Fruit fly (Drosophila melanogaster): ENCODE measurements around the gene Srlp.

Gene Srlp

DNA sequence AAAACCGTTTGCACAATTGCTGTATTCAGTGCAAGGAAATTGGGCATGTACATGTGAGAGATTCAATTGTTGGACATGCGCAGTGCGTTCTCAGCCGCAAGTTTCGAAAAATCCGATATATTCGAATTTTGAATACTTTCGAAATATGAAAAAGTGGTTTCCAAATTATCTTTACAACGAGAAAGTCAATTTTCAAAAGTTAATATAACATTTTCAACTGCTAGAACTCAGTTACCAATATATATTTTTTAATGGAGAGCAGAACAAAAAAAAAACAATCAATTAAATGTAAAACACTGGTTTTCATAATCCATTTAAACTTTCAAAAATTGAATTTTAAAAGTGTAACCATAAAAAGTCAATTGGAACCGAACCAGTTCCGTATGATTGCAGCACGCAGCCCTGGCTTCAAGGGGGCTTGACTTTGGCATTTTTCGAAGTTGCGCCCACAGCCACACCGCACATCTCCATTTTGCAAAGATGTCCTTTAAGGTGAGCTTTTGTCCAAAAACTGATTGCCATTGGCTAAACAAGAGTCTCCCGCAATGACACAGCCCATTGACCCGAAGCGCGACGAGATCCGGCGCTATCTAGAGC, 11.4 kb upstream of the Srlp start, which contains the start of the genes Scgbeta and CG17202 (continued):
- no peak for TF ChIP-seq Adf1 (GFP tag; IDR thresholded peaks at IDR 0.05)
- TF ChIP-seq otp (GFP tag; IDR thresholded peaks at IDR 0.05): peak; percentile 37; the same call in 1 of the 3 replicates
- peak; percentile 7 for TF ChIP-seq CG2116 (GFP tag; optimal IDR thresholded peaks at IDR 0.05)
- no peak for TF ChIP-seq CG5953 (GFP tag; IDR thresholded peaks at IDR 0.05)
- TF ChIP-seq CG2120 (GFP tag; optimal IDR thresholded peaks at IDR 0.05): peak; percentile 59
- no peak for TF ChIP-seq nom (GFP tag; optimal IDR thresholded peaks at IDR 0.05)
- no peak for TF ChIP-seq caup (GFP tag; optimal IDR thresholded peaks at IDR 0.05; ENCODE audit: severe bottlenecking)
- TF ChIP-seq CG14710 (tag; optimal IDR thresholded peaks at IDR 0.05): peak; percentile 73
- peak; percentile 3 for TF ChIP-seq CG7786 (GFP tag; optimal IDR thresholded peaks at IDR 0.05)
- TF ChIP-seq hbn (GFP tag; IDR thresholded peaks at IDR 0.05; ENCODE audit: partially characterized antibody): no peak
- peak; percentile 76 for TF ChIP-seq Lhr (GFP tag; optimal IDR thresholded peaks at IDR 0.05)
- TF ChIP-seq Jarid2 (GFP tag; optimal IDR thresholded peaks at IDR 0.05): no peak
- no peak for TF ChIP-seq Hmr (GFP tag; optimal IDR thresholded peaks at IDR 0.05)
- no peak for TF ChIP-seq H15 (GFP tag; IDR thresholded peaks at IDR 0.05)
- no peak for TF ChIP-seq ato (GFP tag; IDR thresholded peaks at IDR 0.05; ENCODE audit: partially characterized antibody)
- TF ChIP-seq CG7987 (GFP tag; optimal IDR thresholded peaks at IDR 0.05): no peak
- TF ChIP-seq hkb (optimal IDR thresholded peaks at IDR 0.05): no peak
- no peak for TF ChIP-seq hkb (GFP tag; IDR thresholded peaks at IDR 0.05)
- peak; percentile 39 for TF ChIP-seq nmo (GFP tag; optimal IDR thresholded peaks at IDR 0.05)
- TF ChIP-seq Hsf (GFP tag; optimal IDR thresholded peaks at IDR 0.05): peak; percentile 17
- TF ChIP-seq tx (GFP tag; optimal IDR thresholded peaks at IDR 0.05): no peak
- peak in 1 of 2 experiments; percentile 44 for TF ChIP-seq tll (GFP tag; optimal IDR thresholded peaks at IDR 0.05)
- TF ChIP-seq crol (GFP tag; IDR thresholded peaks at IDR 0.05): no peak
- TF ChIP-seq gsb-n (tag; optimal IDR thresholded peaks at IDR 0.05): no peak
- TF ChIP-seq CG17829 (tag; optimal IDR thresholded peaks at IDR 0.05): peak; percentile 27
- TF ChIP-seq pzg (GFP tag; optimal IDR thresholded peaks at IDR 0.05): peak; percentile 78
- TF ChIP-seq fru (optimal IDR thresholded peaks at IDR 0.05): no peak
- no peak for TF ChIP-seq org-1 (GFP tag; optimal IDR thresholded peaks at IDR 0.05)
- TF ChIP-seq en (GFP tag; optimal IDR thresholded peaks at IDR 0.05): no peak
- no peak for TF ChIP-seq grn (GFP tag; optimal IDR thresholded peaks at IDR 0.05)
- TF ChIP-seq row (GFP tag; IDR thresholded peaks at IDR 0.05): peak; percentile 89
- TF ChIP-seq Dbx (GFP tag; IDR thresholded peaks at IDR 0.05): 0 out of 3 replicates have a peak, but pooled peaks have one; percentile 27
- TF ChIP-seq Drgx (GFP tag; IDR thresholded peaks at IDR 0.05): no peak
- TF ChIP-seq chif (GFP tag; optimal IDR thresholded peaks at IDR 0.05): peak in 1 of 2 experiments; percentile 8
- TF ChIP-seq gro (GFP tag; optimal IDR thresholded peaks at IDR 0.05): peak; percentile 42
- TF ChIP-seq CG16863 (GFP tag; optimal IDR thresholded peaks at IDR 0.05): no peak
- no peak for TF ChIP-seq CG43689 (GFP tag; IDR thresholded peaks at IDR 0.05)
- TF ChIP-seq CG18262 (tag; optimal IDR thresholded peaks at IDR 0.05): no peak
- TF ChIP-seq Vsx1 (GFP tag; optimal IDR thresholded peaks at IDR 0.05): no peak
- TF ChIP-seq Scr (GFP tag; IDR thresholded peaks at IDR 0.05; ENCODE audit: partially characterized antibody): no peak
- no peak for TF ChIP-seq TFAM (GFP tag; optimal IDR thresholded peaks at IDR 0.05)
- no peak for TF ChIP-seq CG6765 (GFP tag; optimal IDR thresholded peaks at IDR 0.05)
- peak; percentile 45; the same call in 1 of the 2 replicates for TF ChIP-seq Dref (GFP tag; IDR thresholded peaks at IDR 0.05)
- TF ChIP-seq Xbp1 (GFP tag; optimal IDR thresholded peaks at IDR 0.05): peak; percentile 41
- TF ChIP-seq sc (optimal IDR thresholded peaks at IDR 0.05): no peak
- no peak for TF ChIP-seq sc (GFP tag; optimal IDR thresholded peaks at IDR 0.05)
- TF ChIP-seq Ada2b (GFP tag; IDR thresholded peaks at IDR 0.05): 0 out of 2 replicates have a peak, but pooled peaks have one; percentile 5
- TF ChIP-seq CG14965 (GFP tag; optimal IDR thresholded peaks at IDR 0.05; ENCODE audit: borderline replicate concordance): no peak
- TF ChIP-seq crp (GFP tag; optimal IDR thresholded peaks at IDR 0.05): peak in 1 of 2 experiments; percentile 11
- TF ChIP-seq vvl (GFP tag; IDR thresholded peaks at IDR 0.05): no peak
- no peak for TF ChIP-seq h (optimal IDR thresholded peaks at IDR 0.05)
